Worm (Caenorhabditis elegans) whole organism, L3 larva: ENCODE data around the gene B0563.8.
A peak's percentile ranks its signal among the peaks of the same experiment; 100 is the strongest.

Experiments
- R02D3.7 ChIP-seq: fragments of 150-350 bp; optimal IDR thresholded peaks from 2 replicates; lab custom pipeline; 2014; ENCODE audit warnings: missing biosample characterization, missing genetic modification characterization
- ZK546.5 ChIP-seq: sonication (generic microtip); optimal IDR thresholded peaks from 2 replicates; lab custom pipeline; 2017; ENCODE audit warnings: missing biosample characterization, missing genetic modification characterization
- aly-2 ChIP-seq: fragments of 150-350 bp; optimal IDR thresholded peaks from 2 replicates; lab custom pipeline; 2014; ENCODE audit warnings: missing biosample characterization, missing genetic modification characterization
- ama-1 ChIP-seq: fragments of 150-350 bp; optimal IDR thresholded peaks from 2 replicates; lab custom pipeline; 2018
- ceh-16 ChIP-seq: sonication (generic microtip); optimal IDR thresholded peaks from 2 replicates; lab custom pipeline; 2017; ENCODE audit warnings: missing biosample characterization, missing genetic modification characterization
- ceh-28 ChIP-seq: fragments of 150-350 bp; optimal IDR thresholded peaks from 2 replicates; lab custom pipeline; 2014; ENCODE audit warnings: missing biosample characterization, missing genetic modification reagents, missing genetic modification characterization
- ceh-82 ChIP-seq: fragments of 150-350 bp; optimal IDR thresholded peaks from 2 replicates; lab custom pipeline; 2014; ENCODE audit warnings: missing biosample characterization, missing genetic modification characterization
- ceh-9 ChIP-seq: sonication (generic microtip); optimal IDR thresholded peaks from 2 replicates; lab custom pipeline; 2018; ENCODE audit warnings: missing biosample characterization, missing genetic modification characterization
- daf-12 ChIP-seq: fragments of 150-350 bp; optimal IDR thresholded peaks from 2 replicates; lab custom pipeline; 2014; ENCODE audit warnings: missing biosample characterization, missing genetic modification reagents, missing genetic modification characterization
- egl-27 ChIP-seq: sonication (generic microtip); optimal IDR thresholded peaks from 4 replicates; lab custom pipeline; 2017; ENCODE audit warnings: missing biosample characterization, missing genetic modification reagents, missing genetic modification characterization
- egl-5 ChIP-seq: fragments of 150-350 bp; optimal IDR thresholded peaks from 2 replicates; lab custom pipeline; 2017; ENCODE audit warnings: missing biosample characterization, missing genetic modification reagents, missing genetic modification characterization, inconsistent platforms
- elt-1 ChIP-seq: fragments of 150-350 bp; optimal IDR thresholded peaks from 2 replicates; lab custom pipeline; 2014; ENCODE audit warnings: missing biosample characterization, missing genetic modification characterization
- elt-2 ChIP-seq: sonication (generic microtip); optimal IDR thresholded peaks from 2 replicates; lab custom pipeline; 2016; ENCODE audit warnings: missing genetic modification reagents, mild to moderate bottlenecking, missing genetic modification characterization, missing compliant biosample characterization
- elt-3 ChIP-seq, 3 experiments: fragments of 150-350 bp in 1 of 3; sonication (generic microtip) in 2 of 3; optimal IDR thresholded peaks; 2 replicates in 2 of 3; 4 replicates in 1 of 3; lab custom pipeline; 2014 to 2017; ENCODE audit warnings: missing biosample characterization in 3 of 3, missing genetic modification characterization in 3 of 3
- eor-1 ChIP-seq, 2 experiments: fragments of 150-350 bp; optimal IDR thresholded peaks; 2 replicates each; lab custom pipeline; 2014 to 2018; ENCODE audit warnings: missing biosample characterization in 2 of 2, missing genetic modification characterization in 2 of 2
- fkh-10 ChIP-seq: sonication (generic microtip); optimal IDR thresholded peaks from 2 replicates; lab custom pipeline; 2017; ENCODE audit warnings: missing biosample characterization, missing genetic modification reagents, missing genetic modification characterization
- fkh-2 ChIP-seq: fragments of 150-350 bp; optimal IDR thresholded peaks from 2 replicates; lab custom pipeline; 2014; ENCODE audit warnings: missing biosample characterization, missing genetic modification reagents, missing genetic modification characterization
- fos-1 ChIP-seq: fragments of 150-350 bp; optimal IDR thresholded peaks from 2 replicates; lab custom pipeline; 2014; ENCODE audit warnings: missing biosample characterization, missing genetic modification characterization
- hmg-11 ChIP-seq: sonication (generic microtip); optimal IDR thresholded peaks from 2 replicates; lab custom pipeline; 2016; ENCODE audit warnings: missing genetic modification characterization, missing compliant biosample characterization
- jun-1 ChIP-seq: fragments of 150-350 bp; optimal IDR thresholded peaks from 2 replicates; lab custom pipeline; 2014; ENCODE audit warnings: missing biosample characterization, missing genetic modification reagents, missing genetic modification characterization
- lin-15B ChIP-seq: fragments of 150-350 bp; optimal IDR thresholded peaks from 2 replicates; lab custom pipeline; 2014; ENCODE audit warnings: missing biosample characterization, missing genetic modification characterization
- lin-39 ChIP-seq: fragments of 150-350 bp; optimal IDR thresholded peaks from 2 replicates; lab custom pipeline; 2018; ENCODE audit warnings: missing biosample characterization, missing genetic modification reagents, missing genetic modification characterization
- lsy-12 ChIP-seq: sonication (generic microtip); optimal IDR thresholded peaks from 2 replicates; lab custom pipeline; 2016; ENCODE audit warnings: mild to moderate bottlenecking, missing genetic modification characterization, missing compliant biosample characterization
- mdl-1 ChIP-seq: fragments of 150-350 bp; optimal IDR thresholded peaks from 2 replicates; lab custom pipeline; 2014; ENCODE audit warnings: missing biosample characterization, missing genetic modification characterization
- mml-1 ChIP-seq: fragments of 150-350 bp; sonication (generic microtip); optimal IDR thresholded peaks from 3 replicates; lab custom pipeline; 2014; ENCODE audit warnings: missing biosample characterization, missing genetic modification characterization
- nfya-1 ChIP-seq: sonication (generic microtip); optimal IDR thresholded peaks from 2 replicates; lab custom pipeline; 2017; ENCODE audit warnings: missing genetic modification characterization, mild to moderate bottlenecking, missing compliant biosample characterization, antibody characterized with exemption, moderate library complexity; ENCODE audit not compliant: insufficient read depth
- nhr-12 ChIP-seq: fragments of 150-350 bp; optimal IDR thresholded peaks from 2 replicates; lab custom pipeline; 2014; ENCODE audit warnings: missing biosample characterization, missing genetic modification characterization
- nhr-23 ChIP-seq: fragments of 150-350 bp; optimal IDR thresholded peaks from 2 replicates; lab custom pipeline; 2014; ENCODE audit warnings: missing biosample characterization, missing genetic modification reagents, missing genetic modification characterization
- nhr-237 ChIP-seq: fragments of 150-350 bp; optimal IDR thresholded peaks from 2 replicates; lab custom pipeline; 2014; ENCODE audit warnings: missing biosample characterization, missing genetic modification characterization
- nhr-25 ChIP-seq: sonication (generic microtip); optimal IDR thresholded peaks from 2 replicates; lab custom pipeline; 2017; ENCODE audit warnings: missing biosample characterization, missing genetic modification characterization
- nhr-43 ChIP-seq: sonication (generic microtip); optimal IDR thresholded peaks from 2 replicates; lab custom pipeline; 2016; ENCODE audit warnings: mild to moderate bottlenecking, missing genetic modification characterization, missing compliant biosample characterization; ENCODE audit not compliant: poor library complexity, severe bottlenecking
- nhr-67 ChIP-seq: fragments of 150-350 bp; optimal IDR thresholded peaks from 2 replicates; lab custom pipeline; 2014; ENCODE audit warnings: missing biosample characterization, missing genetic modification characterization
- nhr-76 ChIP-seq: fragments of 150-350 bp; sonication (generic microtip); optimal IDR thresholded peaks from 5 replicates; lab custom pipeline; 2014; ENCODE audit warnings: missing biosample characterization, missing genetic modification characterization
- nhr-77 ChIP-seq: fragments of 150-350 bp; optimal IDR thresholded peaks from 2 replicates; lab custom pipeline; 2014; ENCODE audit warnings: missing biosample characterization, missing genetic modification characterization
- pha-4 ChIP-seq: fragments of 150-350 bp; optimal IDR thresholded peaks from 2 replicates; lab custom pipeline; 2014; ENCODE audit warnings: missing biosample characterization, missing genetic modification reagents, missing genetic modification characterization
- pqm-1 ChIP-seq: fragments of 150-350 bp; optimal IDR thresholded peaks from 2 replicates; lab custom pipeline; 2017; ENCODE audit warnings: missing biosample characterization, missing genetic modification characterization, inconsistent platforms
- sea-2 ChIP-seq: fragments of 150-350 bp; sonication (generic microtip); optimal IDR thresholded peaks from 4 replicates; lab custom pipeline; 2014; ENCODE audit warnings: missing biosample characterization, missing genetic modification reagents, missing genetic modification characterization
- skn-1 ChIP-seq: fragments of 150-350 bp; optimal IDR thresholded peaks from 2 replicates; lab custom pipeline; 2014; ENCODE audit warnings: missing biosample characterization, missing genetic modification characterization
- snpc-4 ChIP-seq: fragments of 150-350 bp; optimal IDR thresholded peaks from 2 replicates; lab custom pipeline; 2014; ENCODE audit warnings: missing biosample characterization, missing genetic modification characterization
- unc-39 ChIP-seq: sonication (generic microtip); optimal IDR thresholded peaks from 4 replicates; lab custom pipeline; 2017; ENCODE audit warnings: missing biosample characterization, missing genetic modification characterization
- unc-62 ChIP-seq: fragments of 150-350 bp; sonication (generic microtip); optimal IDR thresholded peaks from 4 replicates; lab custom pipeline; 2014; ENCODE audit warnings: missing biosample characterization, missing genetic modification reagents, missing genetic modification characterization
- zag-1 ChIP-seq: fragments of 150-350 bp; optimal IDR thresholded peaks from 2 replicates; lab custom pipeline; 2014; ENCODE audit warnings: missing biosample characterization, missing genetic modification characterization
- ztf-11 ChIP-seq: fragments of 150-350 bp; optimal IDR thresholded peaks from 2 replicates; lab custom pipeline; 2014; ENCODE audit warnings: missing biosample characterization, missing genetic modification characterization

Gene B0563.8

DNA sequence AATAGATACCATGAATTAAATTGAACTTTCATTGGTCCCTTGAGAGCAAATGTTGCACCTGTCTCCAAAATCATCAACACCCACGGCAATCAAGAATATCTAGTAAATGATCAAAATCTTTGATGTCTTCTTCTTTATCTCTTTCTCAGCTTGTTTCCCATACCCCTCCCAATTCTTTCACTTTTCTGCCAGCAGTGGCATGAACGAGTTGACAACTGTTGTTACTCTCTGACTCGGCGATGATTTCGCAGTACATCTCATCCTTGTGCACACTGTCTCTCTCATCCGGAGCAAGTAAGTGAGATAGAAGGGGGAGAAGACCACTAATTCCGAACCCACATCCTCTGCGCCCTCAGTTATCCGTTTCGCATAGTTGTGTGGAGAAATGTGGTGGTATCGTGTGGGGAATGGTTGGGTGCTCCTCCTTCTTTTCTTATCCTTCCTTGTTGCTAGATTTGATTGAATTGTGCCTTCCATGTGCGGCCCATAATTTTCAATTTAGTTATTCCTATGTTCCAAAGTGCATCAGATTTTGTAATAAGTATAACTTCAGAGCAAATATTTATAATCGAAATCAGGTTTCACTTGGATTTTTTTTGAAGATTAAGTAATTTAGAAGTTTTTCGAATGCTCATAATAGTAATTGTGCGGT lies 12.9 kb downstream of the B0563.8 start:
- TF ChIP-seq nhr-25 (tag; lab: Kevin White, UChicago), result no peak
- TF ChIP-seq egl-5 (tag; lab: Kevin White, UChicago), result peak; percentile 50
- peak; percentile 33 for TF ChIP-seq lin-39 (tag; lab: Kevin White, UChicago)
- no peak for TF ChIP-seq mml-1 (tag; lab: Kevin White, UChicago)
- no peak for TF ChIP-seq sea-2
- TF ChIP-seq nhr-77, result no peak
- no peak for TF ChIP-seq R02D3.7 (tag; lab: Kevin White, UChicago)

DNA sequence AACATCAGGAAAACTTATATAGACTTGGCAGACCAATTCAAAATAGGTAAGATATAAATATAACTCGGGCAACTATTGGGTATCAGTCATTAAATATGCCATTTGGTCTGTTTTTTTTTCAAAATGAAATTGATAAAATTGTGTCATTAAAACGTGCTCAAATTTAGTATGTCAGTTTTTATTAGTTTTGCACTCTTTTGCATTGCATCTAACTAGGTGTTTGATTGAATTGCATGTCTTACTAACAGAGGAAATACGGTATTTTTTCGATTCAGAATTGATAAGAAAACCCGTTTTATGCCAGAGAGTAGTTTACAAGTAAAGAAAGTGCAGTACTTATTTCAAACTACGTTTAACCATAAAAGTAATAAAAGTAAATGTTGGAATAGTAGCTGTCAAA lies 18.6 kb downstream of the B0563.8 start:
- TF ChIP-seq ama-1 (lab: Kevin White, UChicago), result no peak
- no peak for TF ChIP-seq nhr-12 (tag; lab: Kevin White, UChicago)
- TF ChIP-seq ZK546.5 (tag; lab: Kevin White, UChicago), result no peak
- no peak for TF ChIP-seq lsy-12 (tag; lab: Kevin White, UChicago)
- TF ChIP-seq egl-27, result no peak
- TF ChIP-seq nhr-237 (tag; lab: Kevin White, UChicago), result no peak
- TF ChIP-seq pqm-1 (tag; lab: Kevin White, UChicago), result peak; percentile 17
- TF ChIP-seq eor-1 (tag; optimal IDR thresholded peaks at IDR 0.05; lab: Kevin White, UChicago), result no peak
- TF ChIP-seq ceh-9 (tag; lab: Kevin White, UChicago), result no peak
- TF ChIP-seq ztf-11 (tag; lab: Kevin White, UChicago), result no peak
- no peak for TF ChIP-seq hmg-11
- TF ChIP-seq lin-15B (tag; lab: Kevin White, UChicago), result no peak
- TF ChIP-seq ceh-82, result no peak
- TF ChIP-seq lin-39 (tag; lab: Kevin White, UChicago), result no peak
- TF ChIP-seq unc-39 (tag; lab: Kevin White, UChicago), result no peak
- TF ChIP-seq elt-2 (tag; lab: Kevin White, UChicago), result peak; percentile 42
- TF ChIP-seq, all 47 proteins: peak for 2

DNA sequence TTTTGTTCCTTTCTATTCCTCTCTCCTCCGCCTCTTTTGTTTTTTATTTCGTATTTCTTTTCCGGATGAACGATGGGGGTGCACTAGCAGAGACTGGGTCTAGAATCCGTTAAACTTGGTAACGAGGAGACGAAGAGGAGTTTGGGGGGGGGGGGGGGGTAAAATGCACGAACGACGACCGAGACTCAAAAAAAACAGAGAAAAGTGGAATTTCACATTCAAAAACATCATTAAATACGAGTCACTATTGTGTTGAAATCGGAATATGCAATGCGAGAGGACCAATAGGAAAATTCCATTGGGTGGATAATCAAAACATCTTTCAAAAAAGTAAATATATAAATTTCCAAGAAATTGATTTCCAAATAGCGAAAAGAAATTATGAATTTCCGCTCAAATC lies 20.1 kb downstream of the B0563.8 start, which contains the start of gene B0563.7:
Gene B0563.7, minus strand, starts transcription at position 101 of the 400 bp plus-strand sequence.
- TF ChIP-seq ZK546.5 (tag; lab: Kevin White, UChicago), result no peak
- no peak for TF ChIP-seq nhr-12 (tag; lab: Kevin White, UChicago)
- no peak for TF ChIP-seq ceh-82
- no peak for TF ChIP-seq lsy-12 (tag; lab: Kevin White, UChicago)
- no peak for TF ChIP-seq elt-2 (tag; lab: Kevin White, UChicago)
- TF ChIP-seq hmg-11, result no peak
- TF ChIP-seq lin-15B (tag; lab: Kevin White, UChicago), result no peak
- TF ChIP-seq fos-1 (tag; lab: Kevin White, UChicago), result no peak
- TF ChIP-seq ceh-28 (tag; lab: Kevin White, UChicago), result no peak
- TF ChIP-seq elt-1 (tag; lab: Kevin White, UChicago), result no peak

ce11 chrX:9150269-9150744 lies 24.0 kb downstream of the B0563.8 start, which contains the start of gene tmbi-4:
Gene tmbi-4, plus strand, starts transcription at chrX:9150694.
- TF ChIP-seq fos-1 (tag; lab: Kevin White, UChicago) (no peak), nhr-76 (tag; lab: Kevin White, UChicago) (no peak), ceh-9 (tag; lab: Kevin White, UChicago) (no peak), elt-3 (tag; optimal IDR thresholded peaks at IDR 0.05; lab: Kevin White, UChicago) (no peak), ZK546.5 (tag; lab: Kevin White, UChicago) (no peak), ceh-16 (tag; lab: Kevin White, UChicago) (no peak), ceh-28 (tag; lab: Kevin White, UChicago) (peak; percentile 44), fkh-10 (GFP tag; lab: Kevin White, UChicago) (peak; percentile 50), snpc-4 (tag; lab: Kevin White, UChicago) (peak; percentile 22), nhr-43 (tag; lab: Kevin White, UChicago) (no peak), nhr-67 (no peak), elt-1 (tag; lab: Kevin White, UChicago) (peak; percentile 29), lin-15B (tag; lab: Kevin White, UChicago) (peak; percentile 55), ama-1 (lab: Kevin White, UChicago) (no peak), mml-1 (tag; lab: Kevin White, UChicago) (no peak), fkh-2 (tag; lab: Kevin White, UChicago) (no peak), unc-39 (tag; lab: Kevin White, UChicago) (no peak), skn-1 (tag; lab: Kevin White, UChicago) (peak; percentile 72), nhr-23 (tag; lab: Kevin White, UChicago) (peak; percentile 38), ztf-11 (tag; lab: Kevin White, UChicago) (no peak), egl-5 (tag; lab: Kevin White, UChicago) (peak; percentile 72), eor-1 (tag; optimal IDR thresholded peaks at IDR 0.05; lab: Kevin White, UChicago) (no peak), nfya-1 (tag; lab: Kevin White, UChicago) (peak; percentile 67), nhr-12 (tag; lab: Kevin White, UChicago) (no peak), jun-1 (tag; lab: Kevin White, UChicago) (peak; percentile 34), R02D3.7 (tag; lab: Kevin White, UChicago) (no peak), pha-4 (tag; lab: Kevin White, UChicago) (peak; percentile 80), mdl-1 (tag; lab: Kevin White, UChicago) (no peak), daf-12 (tag; lab: Kevin White, UChicago) (no peak), zag-1 (tag; lab: Kevin White, UChicago) (no peak), nhr-237 (tag; lab: Kevin White, UChicago) (no peak), pqm-1 (tag; lab: Kevin White, UChicago) (peak; percentile 38), aly-2 (tag; lab: Kevin White, UChicago) (no peak), lin-39 (tag; lab: Kevin White, UChicago) (peak; percentile 48), elt-2 (tag; lab: Kevin White, UChicago) (no peak), unc-62 (no peak)
